Worm (Caenorhabditis elegans) whole organism, L3 larva: ENCODE data around the gene ZK84.4.
"Not testable (repeated sequence)": the region's sequence is repeated elsewhere in the genome, so short reads cannot be mapped to it uniquely, and the experiment has no call there.

Experiments used
- R02D3.7 ChIP-seq: fragments of 150-350 bp; optimal IDR thresholded peaks from 2 replicates; lab custom pipeline; 2014; ENCODE audit warnings: missing biosample characterization, missing genetic modification characterization
- aly-2 ChIP-seq: fragments of 150-350 bp; optimal IDR thresholded peaks from 2 replicates; lab custom pipeline; 2014; ENCODE audit warnings: missing biosample characterization, missing genetic modification characterization
- ama-1 ChIP-seq: fragments of 150-350 bp; optimal IDR thresholded peaks from 2 replicates; lab custom pipeline; 2018
- ceh-16 ChIP-seq: sonication (generic microtip); optimal IDR thresholded peaks from 2 replicates; lab custom pipeline; 2017; ENCODE audit warnings: missing biosample characterization, missing genetic modification characterization
- ceh-28 ChIP-seq: fragments of 150-350 bp; optimal IDR thresholded peaks from 2 replicates; lab custom pipeline; 2014; ENCODE audit warnings: missing biosample characterization, missing genetic modification reagents, missing genetic modification characterization
- ceh-82 ChIP-seq: fragments of 150-350 bp; optimal IDR thresholded peaks from 2 replicates; lab custom pipeline; 2014; ENCODE audit warnings: missing biosample characterization, missing genetic modification characterization
- ceh-9 ChIP-seq: sonication (generic microtip); optimal IDR thresholded peaks from 2 replicates; lab custom pipeline; 2018; ENCODE audit warnings: missing biosample characterization, missing genetic modification characterization
- daf-12 ChIP-seq: fragments of 150-350 bp; optimal IDR thresholded peaks from 2 replicates; lab custom pipeline; 2014; ENCODE audit warnings: missing biosample characterization, missing genetic modification reagents, missing genetic modification characterization
- egl-27 ChIP-seq: sonication (generic microtip); optimal IDR thresholded peaks from 4 replicates; lab custom pipeline; 2017; ENCODE audit warnings: missing biosample characterization, missing genetic modification reagents, missing genetic modification characterization
- egl-5 ChIP-seq: fragments of 150-350 bp; optimal IDR thresholded peaks from 2 replicates; lab custom pipeline; 2017; ENCODE audit warnings: missing biosample characterization, missing genetic modification reagents, missing genetic modification characterization, inconsistent platforms
- elt-1 ChIP-seq: fragments of 150-350 bp; optimal IDR thresholded peaks from 2 replicates; lab custom pipeline; 2014; ENCODE audit warnings: missing biosample characterization, missing genetic modification characterization
- elt-2 ChIP-seq: sonication (generic microtip); optimal IDR thresholded peaks from 2 replicates; lab custom pipeline; 2016; ENCODE audit warnings: missing genetic modification reagents, mild to moderate bottlenecking, missing genetic modification characterization, missing compliant biosample characterization
- elt-3 ChIP-seq, 3 experiments: fragments of 150-350 bp in 1 of 3; sonication (generic microtip) in 2 of 3; optimal IDR thresholded peaks; 2 replicates in 2 of 3; 4 replicates in 1 of 3; lab custom pipeline; 2014 to 2017; ENCODE audit warnings: missing biosample characterization in 3 of 3, missing genetic modification characterization in 3 of 3
- fkh-10 ChIP-seq: sonication (generic microtip); optimal IDR thresholded peaks from 2 replicates; lab custom pipeline; 2017; ENCODE audit warnings: missing biosample characterization, missing genetic modification reagents, missing genetic modification characterization
- fkh-2 ChIP-seq: fragments of 150-350 bp; optimal IDR thresholded peaks from 2 replicates; lab custom pipeline; 2014; ENCODE audit warnings: missing biosample characterization, missing genetic modification reagents, missing genetic modification characterization
- fos-1 ChIP-seq: fragments of 150-350 bp; optimal IDR thresholded peaks from 2 replicates; lab custom pipeline; 2014; ENCODE audit warnings: missing biosample characterization, missing genetic modification characterization
- hmg-11 ChIP-seq: sonication (generic microtip); optimal IDR thresholded peaks from 2 replicates; lab custom pipeline; 2016; ENCODE audit warnings: missing genetic modification characterization, missing compliant biosample characterization
- lin-15B ChIP-seq: fragments of 150-350 bp; optimal IDR thresholded peaks from 2 replicates; lab custom pipeline; 2014; ENCODE audit warnings: missing biosample characterization, missing genetic modification characterization
- lin-39 ChIP-seq: fragments of 150-350 bp; optimal IDR thresholded peaks from 2 replicates; lab custom pipeline; 2018; ENCODE audit warnings: missing biosample characterization, missing genetic modification reagents, missing genetic modification characterization
- lsy-12 ChIP-seq: sonication (generic microtip); optimal IDR thresholded peaks from 2 replicates; lab custom pipeline; 2016; ENCODE audit warnings: mild to moderate bottlenecking, missing genetic modification characterization, missing compliant biosample characterization
- mdl-1 ChIP-seq: fragments of 150-350 bp; optimal IDR thresholded peaks from 2 replicates; lab custom pipeline; 2014; ENCODE audit warnings: missing biosample characterization, missing genetic modification characterization
- mml-1 ChIP-seq: fragments of 150-350 bp; sonication (generic microtip); optimal IDR thresholded peaks from 3 replicates; lab custom pipeline; 2014; ENCODE audit warnings: missing biosample characterization, missing genetic modification characterization
- nfya-1 ChIP-seq: sonication (generic microtip); optimal IDR thresholded peaks from 2 replicates; lab custom pipeline; 2017; ENCODE audit warnings: missing genetic modification characterization, mild to moderate bottlenecking, missing compliant biosample characterization, antibody characterized with exemption, moderate library complexity; ENCODE audit not compliant: insufficient read depth
- nhr-11 ChIP-seq: fragments of 150-350 bp; optimal IDR thresholded peaks from 2 replicates; lab custom pipeline; 2014; ENCODE audit warnings: missing biosample characterization, missing genetic modification characterization
- nhr-12 ChIP-seq: fragments of 150-350 bp; optimal IDR thresholded peaks from 2 replicates; lab custom pipeline; 2014; ENCODE audit warnings: missing biosample characterization, missing genetic modification characterization
- nhr-23 ChIP-seq: fragments of 150-350 bp; optimal IDR thresholded peaks from 2 replicates; lab custom pipeline; 2014; ENCODE audit warnings: missing biosample characterization, missing genetic modification reagents, missing genetic modification characterization
- nhr-237 ChIP-seq: fragments of 150-350 bp; optimal IDR thresholded peaks from 2 replicates; lab custom pipeline; 2014; ENCODE audit warnings: missing biosample characterization, missing genetic modification characterization
- nhr-25 ChIP-seq: sonication (generic microtip); optimal IDR thresholded peaks from 2 replicates; lab custom pipeline; 2017; ENCODE audit warnings: missing biosample characterization, missing genetic modification characterization
- nhr-28 ChIP-seq: fragments of 150-350 bp; optimal IDR thresholded peaks from 2 replicates; lab custom pipeline; 2014; ENCODE audit warnings: missing biosample characterization, missing genetic modification characterization
- nhr-43 ChIP-seq: sonication (generic microtip); optimal IDR thresholded peaks from 2 replicates; lab custom pipeline; 2016; ENCODE audit warnings: mild to moderate bottlenecking, missing genetic modification characterization, missing compliant biosample characterization; ENCODE audit not compliant: poor library complexity, severe bottlenecking
- nhr-67 ChIP-seq: fragments of 150-350 bp; optimal IDR thresholded peaks from 2 replicates; lab custom pipeline; 2014; ENCODE audit warnings: missing biosample characterization, missing genetic modification characterization
- nhr-76 ChIP-seq: fragments of 150-350 bp; sonication (generic microtip); optimal IDR thresholded peaks from 5 replicates; lab custom pipeline; 2014; ENCODE audit warnings: missing biosample characterization, missing genetic modification characterization
- nhr-77 ChIP-seq: fragments of 150-350 bp; optimal IDR thresholded peaks from 2 replicates; lab custom pipeline; 2014; ENCODE audit warnings: missing biosample characterization, missing genetic modification characterization
- pha-4 ChIP-seq: fragments of 150-350 bp; optimal IDR thresholded peaks from 2 replicates; lab custom pipeline; 2014; ENCODE audit warnings: missing biosample characterization, missing genetic modification reagents, missing genetic modification characterization
- pqm-1 ChIP-seq: fragments of 150-350 bp; optimal IDR thresholded peaks from 2 replicates; lab custom pipeline; 2017; ENCODE audit warnings: missing biosample characterization, missing genetic modification characterization, inconsistent platforms
- sea-2 ChIP-seq: fragments of 150-350 bp; sonication (generic microtip); optimal IDR thresholded peaks from 4 replicates; lab custom pipeline; 2014; ENCODE audit warnings: missing biosample characterization, missing genetic modification reagents, missing genetic modification characterization
- skn-1 ChIP-seq: fragments of 150-350 bp; optimal IDR thresholded peaks from 2 replicates; lab custom pipeline; 2014; ENCODE audit warnings: missing biosample characterization, missing genetic modification characterization
- tbx-2 ChIP-seq: sonication (generic microtip); optimal IDR thresholded peaks from 2 replicates; lab custom pipeline; 2016; ENCODE audit warnings: mild to moderate bottlenecking, missing genetic modification characterization, missing compliant biosample characterization
- unc-39 ChIP-seq: sonication (generic microtip); optimal IDR thresholded peaks from 4 replicates; lab custom pipeline; 2017; ENCODE audit warnings: missing biosample characterization, missing genetic modification characterization
- unc-62 ChIP-seq: fragments of 150-350 bp; sonication (generic microtip); optimal IDR thresholded peaks from 4 replicates; lab custom pipeline; 2014; ENCODE audit warnings: missing biosample characterization, missing genetic modification reagents, missing genetic modification characterization
- zag-1 ChIP-seq: fragments of 150-350 bp; optimal IDR thresholded peaks from 2 replicates; lab custom pipeline; 2014; ENCODE audit warnings: missing biosample characterization, missing genetic modification characterization
- ztf-11 ChIP-seq: fragments of 150-350 bp; optimal IDR thresholded peaks from 2 replicates; lab custom pipeline; 2014; ENCODE audit warnings: missing biosample characterization, missing genetic modification characterization
- ztf-4 ChIP-seq: fragments of 150-350 bp; optimal IDR thresholded peaks from 2 replicates; lab custom pipeline; 2014; ENCODE audit warnings: missing biosample characterization, missing genetic modification characterization

ZK84.4 gene

DNA sequence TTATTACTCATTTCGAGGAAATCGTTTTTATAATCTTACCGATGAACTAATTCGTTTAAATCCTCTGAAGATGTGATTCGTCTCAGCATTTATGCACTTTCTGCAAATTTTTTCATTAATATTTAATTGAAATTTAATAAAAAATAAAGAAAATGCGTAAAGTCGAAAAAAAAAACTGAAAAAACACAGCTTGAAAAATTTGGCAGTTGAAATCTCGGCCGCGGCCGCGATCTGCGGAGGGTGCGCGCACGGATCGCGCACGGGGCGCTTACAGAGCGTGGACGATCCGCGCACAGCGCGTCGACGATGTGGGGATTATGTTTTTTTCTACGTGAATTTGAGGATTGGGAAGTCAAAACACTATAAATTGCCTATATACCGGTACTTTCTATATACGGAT is at the start of gene ZK84.4:
Gene ZK84.4 (minus strand): TSS at position 101 of the 400 bp plus-strand sequence.
- not testable (repeated sequence) for TF ChIP-seq ceh-82 (tag; lab: Kevin White, UChicago); fkh-2; egl-27 (tag; lab: Kevin White, UChicago)
- TF ChIP-seq, all 47 proteins: peak for 0; not testable (repeated sequence) for 47

- TF ChIP-seq pqm-1 (tag; lab: Kevin White, UChicago) = peak; percentile 79
- TF ChIP-seq ceh-16 (tag; lab: Kevin White, UChicago) = no peak
- no peak for TF ChIP-seq mdl-1
- no peak for TF ChIP-seq nfya-1 (tag; lab: Kevin White, UChicago)
- no peak for TF ChIP-seq nhr-28 (tag; lab: Kevin White, UChicago)
- TF ChIP-seq elt-2 = peak; percentile 3
- TF ChIP-seq zag-1 = no peak
- TF ChIP-seq nhr-23 (tag; lab: Kevin White, UChicago) = peak; percentile 4
Observed at ce11 chrII:6055927-6056326, 47.1 kb upstream of the ZK84.4 start, which contains the start of gene R12C12.7. R12C12.7 (minus strand) TSS chrII:6055985.

DNA sequence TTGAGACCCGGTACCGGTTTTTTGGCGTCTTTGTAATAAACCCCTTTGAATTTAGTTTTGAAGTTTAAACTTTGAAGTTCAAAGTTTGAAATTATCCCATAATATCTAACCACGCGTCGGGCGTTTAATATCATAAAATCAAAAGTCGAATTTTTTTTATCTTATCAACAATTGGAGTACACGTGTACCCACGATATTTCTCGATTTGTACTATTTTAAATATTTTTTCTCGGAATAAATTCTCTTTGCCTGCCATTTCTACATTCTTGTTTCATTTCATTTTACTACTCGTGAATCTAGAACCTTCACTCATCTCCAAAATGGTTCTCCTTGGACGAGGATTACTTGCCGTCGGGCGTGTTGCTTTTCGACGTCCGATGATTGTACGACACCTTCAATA is 41.3 kb upstream of the ZK84.4 start, which contains the start of gene gldc-1:
Gene gldc-1 (plus strand): TSS at position 301 of the 400 bp plus-strand sequence.
- TF ChIP-seq fkh-10 (GFP tag; lab: Kevin White, UChicago) = no peak
- TF ChIP-seq unc-39 (tag; lab: Kevin White, UChicago) = no peak
- TF ChIP-seq elt-3 (tag; optimal IDR thresholded peaks at IDR 0.05; lab: Kevin White, UChicago) = no peak
- TF ChIP-seq unc-62 (GFP tag; lab: Kevin White, UChicago) = no peak
- peak; percentile 50 for TF ChIP-seq pqm-1 (tag; lab: Kevin White, UChicago)

DNA sequence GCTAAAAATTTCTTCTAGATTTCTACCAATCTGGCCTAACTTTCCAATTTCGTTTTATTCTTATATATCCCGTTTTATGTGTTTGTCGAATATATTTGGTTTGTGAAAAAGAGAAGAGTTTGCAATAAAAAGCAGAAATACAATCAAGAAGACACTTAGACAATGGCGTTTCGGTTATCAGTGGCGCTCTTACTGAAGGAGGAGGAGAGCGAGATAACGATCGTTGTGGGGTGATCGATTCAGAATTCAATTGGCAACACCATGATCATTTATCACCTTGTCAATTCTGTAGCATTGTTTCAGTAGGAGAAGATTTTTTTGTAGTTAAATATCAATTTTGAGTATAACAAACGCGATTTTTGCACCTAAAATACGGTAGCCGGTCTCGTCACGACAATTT is 40.8 kb upstream of the ZK84.4 start:
- TF ChIP-seq elt-2 = peak; percentile 89
- no peak for TF ChIP-seq zag-1
- TF ChIP-seq nhr-43 (tag; lab: Kevin White, UChicago) = no peak
- no peak for TF ChIP-seq elt-3 (tag; optimal IDR thresholded peaks at IDR 0.05; lab: Kevin White, UChicago)
- TF ChIP-seq nhr-11 = no peak
- TF ChIP-seq pqm-1 (tag; lab: Kevin White, UChicago) = peak; percentile 79

- TF ChIP-seq ceh-16 (tag; lab: Kevin White, UChicago) (no peak), ztf-11 (tag; lab: Kevin White, UChicago) (no peak), lsy-12 (peak; percentile 79), lin-39 (peak; percentile 18), nhr-25 (tag; lab: Kevin White, UChicago) (peak; percentile 74), aly-2 (peak; percentile 1), nhr-12 (tag; lab: Kevin White, UChicago) (no peak), elt-2 (peak; percentile 59), nhr-237 (tag; lab: Kevin White, UChicago) (no peak), mml-1 (tag; lab: Kevin White, UChicago) (no peak), zag-1 (no peak), ama-1 (no peak), ztf-4 (no peak), elt-1 (tag; lab: Kevin White, UChicago) (no peak), skn-1 (tag; lab: Kevin White, UChicago) (peak; percentile 40), hmg-11 (tag; lab: Kevin White, UChicago) (peak; percentile 70), lin-15B (peak; percentile 84), tbx-2 (tag; lab: Kevin White, UChicago) (peak; percentile 76), nhr-76 (tag; lab: Kevin White, UChicago) (no peak), ceh-9 (tag; lab: Kevin White, UChicago) (no peak), nhr-11 (peak; percentile 35), nhr-43 (tag; lab: Kevin White, UChicago) (peak; percentile 85), pqm-1 (tag; lab: Kevin White, UChicago) (no peak), R02D3.7 (peak; percentile 67), nhr-67 (no peak), nhr-28 (tag; lab: Kevin White, UChicago) (no peak), daf-12 (tag; lab: Kevin White, UChicago) (no peak), nhr-77 (tag; lab: Kevin White, UChicago) (no peak), mdl-1 (no peak), fos-1 (tag; lab: Kevin White, UChicago) (no peak), nfya-1 (tag; lab: Kevin White, UChicago) (peak; percentile 76), ceh-28 (tag; lab: Kevin White, UChicago) (peak; percentile 62), ceh-82 (tag; lab: Kevin White, UChicago) (no peak), unc-62 (GFP tag; lab: Kevin White, UChicago) (no peak), egl-5 (tag; lab: Kevin White, UChicago) (peak; percentile 20), pha-4 (tag; lab: Kevin White, UChicago) (peak; percentile 83), sea-2 (GFP tag; lab: Kevin White, UChicago) (no peak), elt-3 (tag; optimal IDR thresholded peaks at IDR 0.05; lab: Kevin White, UChicago) (no peak)
Observed at ce11 chrII:6047639-6048159, 38.9 kb upstream of the ZK84.4 start, which contains the start of the genes R12C12.6 and ran-5. R12C12.6 (minus strand) TSS chrII:6047867. ran-5 (plus strand) TSS chrII:6048109.
